Fruit fly (Drosophila melanogaster): Measurements from ENCODE around the gene CG17917.
A peak's percentile ranks its signal among the peaks of the same experiment; 100 is the strongest.

CG17917 gene

dm6 chr3R:6350755-6351154 is 9.0 kb downstream of the CG17917 start, which contains the start of gene Pak (continued):
- TF ChIP-seq sr (GFP tag; IDR thresholded peaks at IDR 0.05), result no peak
- TF ChIP-seq CG9797 (GFP tag; optimal IDR thresholded peaks at IDR 0.05), result no peak
- no peak for TF ChIP-seq chm (GFP tag; IDR thresholded peaks at IDR 0.05)
- TF ChIP-seq oc (tag; optimal IDR thresholded peaks at IDR 0.05), result no peak
- peak; percentile 89 for TF ChIP-seq hbn (GFP tag; IDR thresholded peaks at IDR 0.05; ENCODE audit: partially characterized antibody)
- no peak for TF ChIP-seq Mrtf (GFP tag; IDR thresholded peaks at IDR 0.05)
- no peak for TF ChIP-seq trh (GFP tag; optimal IDR thresholded peaks at IDR 0.05)
- TF ChIP-seq CG7963 (GFP tag; IDR thresholded peaks at IDR 0.05; ENCODE audit: partially characterized antibody), result peak; percentile 89
- peak; percentile 86 for TF ChIP-seq CG34224 (GFP tag; IDR thresholded peaks at IDR 0.05; ENCODE audit: partially characterized antibody)
- TF ChIP-seq CG6791 (GFP tag; IDR thresholded peaks at IDR 0.05; ENCODE audit: partially characterized antibody), result peak; percentile 96
- TF ChIP-seq ci (GFP tag; IDR thresholded peaks at IDR 0.05), result 0 out of 3 replicates have a peak, but pooled peaks have one; percentile 20
- no peak for TF ChIP-seq ems (GFP tag; optimal IDR thresholded peaks at IDR 0.05)
- no peak for TF ChIP-seq Chrac-16 (GFP tag; optimal IDR thresholded peaks at IDR 0.05)
- peak; percentile 96 for TF ChIP-seq Bgb (GFP tag; IDR thresholded peaks at IDR 0.05; ENCODE audit: partially characterized antibody)
- TF ChIP-seq luna (GFP tag; optimal IDR thresholded peaks at IDR 0.05), result no peak
- TF ChIP-seq tap (tag; optimal IDR thresholded peaks at IDR 0.05), result no peak
- TF ChIP-seq Sry-δ (GFP tag; optimal IDR thresholded peaks at IDR 0.05), result peak; percentile 97
- TF ChIP-seq CG7372 (GFP tag; IDR thresholded peaks at IDR 0.05), result no peak
- TF ChIP-seq CG10209 (GFP tag; optimal IDR thresholded peaks at IDR 0.05), result no peak
- TF ChIP-seq crp (GFP tag; optimal IDR thresholded peaks at IDR 0.05), result no peak
- peak; percentile 33 for TF ChIP-seq HmgZ (tag; optimal IDR thresholded peaks at IDR 0.05)
- TF ChIP-seq ab (GFP tag; optimal IDR thresholded peaks at IDR 0.05), result no peak
- TF ChIP-seq Bdp1 (GFP tag; optimal IDR thresholded peaks at IDR 0.05), result no peak
- no peak for TF ChIP-seq NC2β (GFP tag; optimal IDR thresholded peaks at IDR 0.05)
- TF ChIP-seq hb (GFP tag; IDR thresholded peaks at IDR 0.05; ENCODE audit: partially characterized antibody), result peak; percentile 87
- TF ChIP-seq rib (GFP tag; IDR thresholded peaks at IDR 0.05), result no peak
- peak; percentile 94 for TF ChIP-seq Dll (GFP tag; IDR thresholded peaks at IDR 0.05; ENCODE audit: partially characterized antibody)
- TF ChIP-seq YL-1 (GFP tag; optimal IDR thresholded peaks at IDR 0.05), result peak; percentile 15
- no peak for TF ChIP-seq vvl (GFP tag; IDR thresholded peaks at IDR 0.05)
- peak; percentile 58 for TF ChIP-seq Ets97D (GFP tag; optimal IDR thresholded peaks at IDR 0.05)
- TF ChIP-seq CG10431 (GFP tag; optimal IDR thresholded peaks at IDR 0.05), result no peak
- no peak for TF ChIP-seq CG1233 (GFP tag; optimal IDR thresholded peaks at IDR 0.05)
- no peak; the same call in 2 of the 3 replicates for TF ChIP-seq CG11695 (GFP tag; IDR thresholded peaks at IDR 0.05)
- peak; percentile 48 for TF ChIP-seq Lhr (GFP tag; optimal IDR thresholded peaks at IDR 0.05)
- TF ChIP-seq al (GFP tag; IDR thresholded peaks at IDR 0.05), result no peak
- TF ChIP-seq MBD-R2 (GFP tag; IDR thresholded peaks at IDR 0.05), result peak; percentile 72
- peak; percentile 59 for TF ChIP-seq Med (GFP tag)
- TF ChIP-seq CG15073 (GFP tag; optimal IDR thresholded peaks at IDR 0.05), result no peak
- TF ChIP-seq tgo (GFP tag; IDR thresholded peaks at IDR 0.05), result no peak
- TF ChIP-seq NfI (GFP tag; optimal IDR thresholded peaks at IDR 0.05), result no peak
- TF ChIP-seq ranshi (GFP tag; IDR thresholded peaks at IDR 0.05), result no peak
- peak; percentile 95 for TF ChIP-seq vnd (GFP tag; IDR thresholded peaks at IDR 0.05; ENCODE audit: partially characterized antibody)
- TF ChIP-seq btn (GFP tag; optimal IDR thresholded peaks at IDR 0.05), result no peak
- TF ChIP-seq croc (GFP tag; conservative IDR thresholded peaks at IDR 0.05), result no peak
- no peak for TF ChIP-seq CG2199 (GFP tag; IDR thresholded peaks at IDR 0.05)
- TF ChIP-seq CG8281 (tag; optimal IDR thresholded peaks at IDR 0.05), result no peak
- TF ChIP-seq Lpt (GFP tag; optimal IDR thresholded peaks at IDR 0.05), result no peak
- peak; percentile 90 for TF ChIP-seq HLH4C (GFP tag; IDR thresholded peaks at IDR 0.05; ENCODE audit: partially characterized antibody)
- no peak for TF ChIP-seq CG18599 (GFP tag; optimal IDR thresholded peaks at IDR 0.05)
- no peak for TF ChIP-seq CG6272 (GFP tag; IDR thresholded peaks at IDR 0.05)
- TF ChIP-seq CG7271 (tag; optimal IDR thresholded peaks at IDR 0.05), result no peak
